Fruit fly (Drosophila melanogaster): ENCODE data around the gene CG10681.

Gene CG10681

DNA sequence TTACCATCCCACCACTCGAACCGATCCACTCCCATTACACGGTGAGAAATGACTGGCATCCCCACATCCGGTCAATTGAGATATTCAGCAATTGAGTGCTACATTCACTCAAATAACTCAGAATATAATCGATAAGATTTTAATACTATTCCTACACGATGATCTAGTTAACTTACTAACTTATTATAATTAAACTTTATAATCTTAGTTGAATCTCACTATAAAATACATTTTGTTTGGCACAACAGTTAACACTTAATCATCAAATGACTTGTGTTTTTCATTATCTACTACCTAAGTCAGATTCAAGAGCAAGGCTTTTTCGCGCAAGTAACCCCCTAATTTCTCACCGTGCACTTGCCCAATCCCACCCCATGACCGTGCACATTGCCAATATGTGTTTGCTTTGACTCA, 6.0 kb upstream of the CG10681 start (continued):
- TF ChIP-seq Tbp (GFP tag; optimal IDR thresholded peaks at IDR 0.05) (no peak), CG1603 (tag; optimal IDR thresholded peaks at IDR 0.05) (peak; percentile 18), ssp (GFP tag; IDR thresholded peaks at IDR 0.05) (0 out of 2 replicates have a peak, but pooled peaks have one; percentile 11), p53 (GFP tag; optimal IDR thresholded peaks at IDR 0.05) (no peak), CG4854 (GFP tag; optimal IDR thresholded peaks at IDR 0.05) (no peak), CG18262 (tag; optimal IDR thresholded peaks at IDR 0.05) (peak; percentile 68), CG11398 (GFP tag; optimal IDR thresholded peaks at IDR 0.05) (no peak), vvl (GFP tag; IDR thresholded peaks at IDR 0.05) (0 out of 2 replicates have a peak, but pooled peaks have one; percentile 19), CG1024 (GFP tag; IDR thresholded peaks at IDR 0.05) (no peak), CG18599 (GFP tag; optimal IDR thresholded peaks at IDR 0.05) (peak; percentile 45), CG10147 (GFP tag; optimal IDR thresholded peaks at IDR 0.05) (peak; percentile 13), prd (optimal IDR thresholded peaks at IDR 0.05) (no peak), prd (GFP tag; IDR thresholded peaks at IDR 0.05) (peak; percentile 37; the same call in 1 of the 3 replicates), chif (GFP tag; optimal IDR thresholded peaks at IDR 0.05) (peak in 1 of 2 experiments; percentile 12), CG8944 (GFP tag; optimal IDR thresholded peaks at IDR 0.05) (no peak), bsh (GFP tag; optimal IDR thresholded peaks at IDR 0.05) (peak; percentile 27 to 83), jing (GFP tag; optimal IDR thresholded peaks at IDR 0.05) (no peak), Pdp1 (GFP tag; optimal IDR thresholded peaks at IDR 0.05) (peak in 1 of 2 experiments; percentile 9), CG9609 (GFP tag; optimal IDR thresholded peaks at IDR 0.05) (no peak), NC2β (GFP tag; optimal IDR thresholded peaks at IDR 0.05) (no peak), PHDP (tag; optimal IDR thresholded peaks at IDR 0.05) (peak; percentile 46), zen (tag; optimal IDR thresholded peaks at IDR 0.05) (no peak), so (GFP tag; IDR thresholded peaks at IDR 0.05) (no peak; the same call in 2 of the 3 replicates), nerfin-2 (GFP tag; IDR thresholded peaks at IDR 0.05; ENCODE audit: partially characterized antibody) (no peak), Oli (tag; optimal IDR thresholded peaks at IDR 0.05) (peak; percentile 43), CG10543 (GFP tag; optimal IDR thresholded peaks at IDR 0.05) (peak; percentile 7), CG17359 (tag; optimal IDR thresholded peaks at IDR 0.05) (peak; percentile 42), sim (GFP tag; IDR thresholded peaks at IDR 0.05) (no peak), ap (GFP tag; IDR thresholded peaks at IDR 0.05) (no peak), Drgx (GFP tag; IDR thresholded peaks at IDR 0.05) (peak; percentile 59), Atf3 (GFP tag; optimal IDR thresholded peaks at IDR 0.05) (no peak), CG10274 (GFP tag; optimal IDR thresholded peaks at IDR 0.05) (peak; percentile 24), CG11723 (GFP tag; optimal IDR thresholded peaks at IDR 0.05) (peak; percentile 38), CG12155 (GFP tag; optimal IDR thresholded peaks at IDR 0.05) (no peak), CG2678 (tag; optimal IDR thresholded peaks at IDR 0.05) (peak; percentile 72), ind (GFP tag; optimal IDR thresholded peaks at IDR 0.05) (peak; percentile 37), CG1792 (GFP tag; optimal IDR thresholded peaks at IDR 0.05) (no peak), CG8281 (tag; optimal IDR thresholded peaks at IDR 0.05) (no peak), CG10366 (GFP tag; IDR thresholded peaks at IDR 0.05) (no peak), CG17361 (GFP tag; IDR thresholded peaks at IDR 0.05) (peak; percentile 71), CG11696 (GFP tag; IDR thresholded peaks at IDR 0.05) (no peak), dan (GFP tag; IDR thresholded peaks at IDR 0.05) (no peak), CkIIα-i1 (GFP tag; IDR thresholded peaks at IDR 0.05) (no peak), D19A (tag; optimal IDR thresholded peaks at IDR 0.05) (peak; percentile 43), sisA (GFP tag; IDR thresholded peaks at IDR 0.05) (no peak), lbe (GFP tag; optimal IDR thresholded peaks at IDR 0.05) (peak; percentile 71), esg (GFP tag; conservative IDR thresholded peaks at IDR 0.05) (0 out of 2 replicates have a peak, but pooled peaks have one; percentile 19), CG7271 (tag; optimal IDR thresholded peaks at IDR 0.05) (no peak), CG9215 (GFP tag; IDR thresholded peaks at IDR 0.05) (0 out of 2 replicates have a peak, but pooled peaks have one; percentile 15), Ssrp (tag; optimal IDR thresholded peaks at IDR 0.05) (peak; percentile 35), nmo (GFP tag; optimal IDR thresholded peaks at IDR 0.05) (peak; percentile 53)
